Worm (Caenorhabditis elegans) whole organism, mixed stage, embryonic: Measurements from ENCODE around the gene ttr-53.

ENCODE experiments used
- M03D4.4 ChIP-seq: sonication (generic microtip); optimal IDR thresholded peaks from 2 replicates; lab custom pipeline; 2017; ENCODE audit warnings: mild to moderate bottlenecking, missing genetic modification characterization, missing compliant biosample characterization
- ces-1 ChIP-seq: fragments of 150-350 bp; optimal IDR thresholded peaks from 2 replicates; lab custom pipeline; 2014; ENCODE audit warnings: missing biosample characterization, missing genetic modification reagents, missing genetic modification characterization
- drap-1 ChIP-seq: fragments of 200-800 bp; sonication (Bioruptor generic); optimal IDR thresholded peaks from 3 replicates; lab custom pipeline; 2018; ENCODE audit warnings: mild to moderate bottlenecking, missing genetic modification characterization, missing compliant biosample characterization
- elt-1 ChIP-seq: sonication (generic microtip); optimal IDR thresholded peaks from 2 replicates; lab custom pipeline; 2017; ENCODE audit warnings: missing genetic modification characterization, mild to moderate bottlenecking, missing compliant biosample characterization, antibody characterized with exemption, moderate library complexity, borderline replicate concordance; ENCODE audit not compliant: insufficient read depth
- ham-2 ChIP-seq: fragments of 200-800 bp; sonication (Bioruptor generic); optimal IDR thresholded peaks from 2 replicates; lab custom pipeline; 2018; ENCODE audit warnings: mild to moderate bottlenecking, missing genetic modification characterization, missing compliant biosample characterization
- mep-1 ChIP-seq: fragments of 150-350 bp; optimal IDR thresholded peaks from 2 replicates; lab custom pipeline; 2017; ENCODE audit warnings: missing biosample characterization, missing genetic modification reagents, missing genetic modification characterization, inconsistent platforms
- nhr-12 ChIP-seq: fragments of 150-350 bp; optimal IDR thresholded peaks from 2 replicates; lab custom pipeline; 2014; ENCODE audit warnings: missing biosample characterization, missing genetic modification characterization
- nhr-2 ChIP-seq: fragments of 150-350 bp; optimal IDR thresholded peaks from 2 replicates; lab custom pipeline; 2014; ENCODE audit warnings: missing biosample characterization, missing genetic modification characterization
- nhr-237 ChIP-seq: fragments of 150-350 bp; optimal IDR thresholded peaks from 2 replicates; lab custom pipeline; 2014; ENCODE audit warnings: missing biosample characterization, missing genetic modification characterization
- nhr-76 ChIP-seq: sonication (generic microtip); optimal IDR thresholded peaks from 2 replicates; lab custom pipeline; 2017; ENCODE audit warnings: missing biosample characterization, missing genetic modification characterization
- pha-4 ChIP-seq: fragments of 150-350 bp; optimal IDR thresholded peaks from 2 replicates; lab custom pipeline; 2018; ENCODE audit warnings: missing biosample characterization, missing genetic modification reagents, missing genetic modification characterization
- snpc-4 ChIP-seq: fragments of 150-350 bp; optimal IDR thresholded peaks from 2 replicates; lab custom pipeline; 2014; ENCODE audit warnings: missing biosample characterization, missing genetic modification characterization
- sptf-1 ChIP-seq: sonication (generic microtip); optimal IDR thresholded peaks from 2 replicates; lab custom pipeline; 2017; ENCODE audit warnings: mild to moderate bottlenecking, missing genetic modification characterization, moderate library complexity, missing compliant biosample characterization
- ztf-11 ChIP-seq: fragments of 150-350 bp; optimal IDR thresholded peaks from 2 replicates; lab custom pipeline; 2014; ENCODE audit warnings: missing biosample characterization, missing genetic modification characterization

ce11 chrIV:10170808-10171207 is 13.0 kb downstream of the ttr-53 start:
- TF ChIP-seq nhr-76 (tag; lab: Kevin White, UChicago) (no peak), M03D4.4 (tag; lab: Kevin White, UChicago) (no peak), elt-1 (tag; lab: Kevin White, UChicago) (no peak), nhr-237 (tag; lab: Kevin White, UChicago) (no peak), nhr-12 (tag; lab: Kevin White, UChicago) (no peak), ztf-11 (tag; lab: Kevin White, UChicago) (no peak), drap-1 (no peak), pha-4 (no peak), ham-2 (GFP tag; lab: Kevin White, UChicago) (no peak), snpc-4 (tag; lab: Kevin White, UChicago) (no peak), sptf-1 (tag; lab: Kevin White, UChicago) (no peak), ces-1 (GFP tag; lab: Kevin White, UChicago) (peak; percentile 99), nhr-2 (tag; lab: Kevin White, UChicago) (no peak), mep-1 (tag; lab: Kevin White, UChicago) (no peak)
